Worm (Caenorhabditis elegans) whole organism, young adult: ENCODE measurements around the gene str-248.
"Not testable (repeated sequence)": the region's sequence is repeated elsewhere in the genome, so short reads cannot be mapped to it uniquely, and the experiment has no call there.

Source experiments
- C06A6.2 ChIP-seq: fragments of 200-800 bp; sonication (Bioruptor generic); conservative IDR thresholded peaks from 2 replicates; pipeline ENCODE4 v1.3.6; 2022; ENCODE audit warnings: missing genetic modification characterization, missing compliant biosample characterization
- C17E4.6 ChIP-seq: fragments of 200-800 bp; sonication (Bioruptor generic); IDR thresholded peaks from 2 replicates; pipeline ENCODE4 v1.3.6; 2022; ENCODE audit warnings: missing genetic modification reagents, missing genetic modification characterization, missing compliant biosample characterization
- F52B5.7 ChIP-seq: sonication (generic microtip); optimal IDR thresholded peaks from 2 replicates; lab custom pipeline; 2016; ENCODE audit warnings: mild to moderate bottlenecking, missing genetic modification characterization, missing compliant biosample characterization
- F57C9.4 ChIP-seq: sonication (generic microtip); optimal IDR thresholded peaks from 2 replicates; lab custom pipeline; 2017; ENCODE audit warnings: mild to moderate bottlenecking, missing genetic modification characterization, missing compliant biosample characterization
- T26A5.8 ChIP-seq: sonication (generic microtip); optimal IDR thresholded peaks from 2 replicates; lab custom pipeline; 2016; ENCODE audit warnings: missing genetic modification characterization, missing compliant biosample characterization
- Y56A3A.18 ChIP-seq: fragments of 200-800 bp; sonication (Bioruptor generic); IDR thresholded peaks from 2 replicates; pipeline ENCODE4 v1.3.6; 2022; ENCODE audit warnings: missing genetic modification reagents, missing genetic modification characterization, missing compliant biosample characterization
- aptf-3 ChIP-seq: fragments of 200-800 bp; sonication (Bioruptor generic); IDR thresholded peaks from 2 replicates; pipeline ENCODE4 v1.3.6; 2022; ENCODE audit warnings: missing genetic modification characterization, missing compliant biosample characterization
- athp-1 ChIP-seq: sonication (generic microtip); optimal IDR thresholded peaks from 2 replicates; lab custom pipeline; 2017; ENCODE audit warnings: mild to moderate bottlenecking, missing genetic modification characterization, missing compliant biosample characterization
- ccch-3 ChIP-seq: fragments of 200-800 bp; sonication (Bioruptor generic); optimal IDR thresholded peaks from 2 replicates; lab custom pipeline; 2018; ENCODE audit warnings: mild to moderate bottlenecking, missing genetic modification characterization, missing compliant biosample characterization
- ceh-100 ChIP-seq: fragments of 200-800 bp; sonication (Bioruptor generic); IDR thresholded peaks from 2 replicates; pipeline ENCODE4 v1.3.6; 2022; ENCODE audit warnings: missing genetic modification reagents, missing genetic modification characterization, missing compliant biosample characterization
- ceh-27 ChIP-seq: fragments of 200-800 bp; sonication (Bioruptor generic); optimal IDR thresholded peaks from 2 replicates; lab custom pipeline; 2018; ENCODE audit warnings: mild to moderate bottlenecking, missing genetic modification characterization, moderate library complexity, missing compliant biosample characterization
- ceh-79 ChIP-seq: sonication (generic microtip); optimal IDR thresholded peaks from 2 replicates; lab custom pipeline; 2017; ENCODE audit warnings: mild to moderate bottlenecking, missing genetic modification characterization, missing compliant biosample characterization
- ceh-91 ChIP-seq: fragments of 200-800 bp; sonication (Bioruptor generic); IDR thresholded peaks from 2 replicates; pipeline ENCODE4 v1.3.6; 2022; ENCODE audit warnings: missing genetic modification reagents, missing genetic modification characterization, missing compliant biosample characterization
- fkh-3 ChIP-seq: sonication (generic microtip); optimal IDR thresholded peaks from 2 replicates; lab custom pipeline; 2016; ENCODE audit warnings: mild to moderate bottlenecking, missing genetic modification characterization, missing compliant biosample characterization
- hlh-12 ChIP-seq: sonication (generic microtip); optimal IDR thresholded peaks from 2 replicates; lab custom pipeline; 2016; ENCODE audit warnings: missing genetic modification characterization, missing compliant biosample characterization
- hlh-26 ChIP-seq: fragments of 200-800 bp; sonication (Bioruptor generic); conservative IDR thresholded peaks from 2 replicates; pipeline ENCODE4 v1.3.6; 2022; ENCODE audit warnings: missing genetic modification reagents, missing genetic modification characterization, missing compliant biosample characterization
- hmg-20 ChIP-seq: fragments of 200-800 bp; sonication (Bioruptor generic); IDR thresholded peaks from 2 replicates; pipeline ENCODE4 v1.3.6; 2022; ENCODE audit warnings: missing genetic modification reagents, missing genetic modification characterization, missing compliant biosample characterization
- let-526 ChIP-seq: fragments of 200-800 bp; sonication (Bioruptor generic); IDR thresholded peaks from 2 replicates; pipeline ENCODE4 v1.3.6; 2022; ENCODE audit warnings: missing genetic modification reagents, missing genetic modification characterization, missing compliant biosample characterization
- lin-35 ChIP-seq, 3 experiments: fragments of 150-350 bp in 2 of 3; sonication (generic microtip) in 1 of 3; optimal IDR thresholded peaks; 2 replicates each; lab custom pipeline; 2014 to 2018; ENCODE audit warnings: missing biosample characterization in 3 of 3, missing genetic modification characterization in 3 of 3, missing genetic modification reagents in 3 of 3
- lin-40 ChIP-seq: sonication (generic microtip); optimal IDR thresholded peaks from 2 replicates; lab custom pipeline; 2016; ENCODE audit warnings: missing genetic modification characterization, mild to moderate bottlenecking, missing compliant biosample characterization, missing genotype, missing genetic modification reagents
- lin-54 ChIP-seq: fragments of 200-800 bp; sonication (Bioruptor generic); optimal IDR thresholded peaks from 2 replicates; lab custom pipeline; 2018; ENCODE audit warnings: mild to moderate bottlenecking, missing genetic modification characterization, missing compliant biosample characterization
- lsl-1 ChIP-seq: fragments of 200-800 bp; sonication (Bioruptor generic); optimal IDR thresholded peaks from 2 replicates; lab custom pipeline; 2018; ENCODE audit warnings: mild to moderate bottlenecking, missing genetic modification characterization, moderate library complexity, missing compliant biosample characterization
- madf-8 ChIP-seq: fragments of 200-800 bp; sonication (Bioruptor generic); conservative IDR thresholded peaks from 2 replicates; pipeline ENCODE4 v1.3.6; 2022; ENCODE audit warnings: missing genetic modification reagents, missing genetic modification characterization, missing compliant biosample characterization
- mel-28 ChIP-seq: sonication (generic microtip); optimal IDR thresholded peaks from 2 replicates; lab custom pipeline; 2016; ENCODE audit warnings: borderline replicate concordance, mild to moderate bottlenecking, missing genetic modification characterization, missing compliant biosample characterization
- mes-4 ChIP-seq: sonication (generic microtip); optimal IDR thresholded peaks from 2 replicates; lab custom pipeline; 2016; ENCODE audit warnings: missing genotype, missing genetic modification characterization, missing compliant biosample characterization
- mxl-1 ChIP-seq: sonication (generic microtip); optimal IDR thresholded peaks from 2 replicates; lab custom pipeline; 2016; ENCODE audit warnings: missing genetic modification characterization, missing compliant biosample characterization
- pha-4 ChIP-seq: fragments of 150-350 bp; sonication (generic microtip); optimal IDR thresholded peaks from 2 replicates; lab custom pipeline; 2014; ENCODE audit warnings: missing biosample characterization, missing genetic modification reagents, missing genetic modification characterization
- rpc-1 ChIP-seq, 2 experiments: fragments of 150-350 bp in 1 of 2; sonication (generic microtip) in 1 of 2; optimal IDR thresholded peaks; 2 replicates each; lab custom pipeline; 2014 to 2018; ENCODE audit warnings: missing biosample characterization in 1 of 2, missing genetic modification characterization in 1 of 2, missing genetic modification reagents in 1 of 2, missing genotype in 1 of 2
- snpc-1.3 ChIP-seq: sonication (generic microtip); optimal IDR thresholded peaks from 2 replicates; lab custom pipeline; 2017; ENCODE audit warnings: missing genetic modification characterization, mild to moderate bottlenecking, missing compliant biosample characterization, antibody characterized with exemption, moderate library complexity, missing genotype, missing genetic modification reagents; ENCODE audit not compliant: insufficient read depth
- snpc-3.4 ChIP-seq: sonication (generic microtip); optimal IDR thresholded peaks from 2 replicates; lab custom pipeline; 2017; ENCODE audit warnings: missing genetic modification characterization, mild to moderate bottlenecking, missing compliant biosample characterization, antibody characterized with exemption, moderate library complexity, missing genotype, missing genetic modification reagents
- ztf-18 ChIP-seq: sonication (generic microtip); optimal IDR thresholded peaks from 2 replicates; lab custom pipeline; 2016; ENCODE audit warnings: missing genotype, mild to moderate bottlenecking, missing genetic modification characterization, missing compliant biosample characterization
- ztf-28 ChIP-seq: fragments of 200-800 bp; sonication (Bioruptor generic); IDR thresholded peaks from 2 replicates; pipeline ENCODE4 v1.3.6; 2022; ENCODE audit warnings: missing genetic modification reagents, missing genetic modification characterization, missing compliant biosample characterization
- ztf-6 ChIP-seq: fragments of 200-800 bp; sonication (Bioruptor generic); IDR thresholded peaks from 2 replicates; pipeline ENCODE4 v1.3.6; 2022; ENCODE audit warnings: missing genetic modification reagents, missing genetic modification characterization, missing compliant biosample characterization

The str-248 gene

DNA sequence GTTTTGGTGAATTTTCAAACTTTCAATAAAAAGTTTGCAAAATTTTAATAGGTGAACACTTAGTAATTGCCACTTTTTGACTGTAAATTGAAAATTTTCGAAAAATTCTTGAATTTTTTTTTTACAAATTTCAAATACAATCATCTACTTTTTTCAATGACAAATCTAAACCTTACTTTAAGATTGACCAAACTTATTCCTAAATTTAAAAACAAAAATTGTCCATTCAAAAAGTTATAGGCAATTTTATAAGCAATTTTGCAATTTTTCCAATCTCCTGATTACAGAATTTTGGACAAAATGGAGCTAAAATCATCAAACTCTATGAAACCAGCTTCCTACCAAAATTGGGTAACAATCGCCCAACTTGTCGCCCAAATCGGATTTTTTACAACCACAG, 15.1 kb upstream of the str-248 start, which contains the start of gene str-23:
TSS of gene str-23 (plus strand) at position 301 of the 400 bp plus-strand sequence.
- TF ChIP-seq fkh-3, result no peak
- TF ChIP-seq hlh-12 (tag; lab: Kevin White, UChicago), result no peak
- no peak for TF ChIP-seq C06A6.2 (GFP tag; lab: Robert Waterston, UW)
- TF ChIP-seq ztf-28 (GFP tag; lab: Robert Waterston, UW), result no peak
- no peak for TF ChIP-seq ceh-100
- TF ChIP-seq T26A5.8 (tag; lab: Kevin White, UChicago), result no peak
- no peak for TF ChIP-seq ztf-18
- TF ChIP-seq ccch-3 (GFP tag; lab: Kevin White, UChicago), result no peak
- TF ChIP-seq ceh-27 (GFP tag; lab: Kevin White, UChicago), result no peak
- no peak for TF ChIP-seq mes-4 (tag; lab: Kevin White, UChicago)
- no peak for TF ChIP-seq ceh-79
- no peak for TF ChIP-seq lin-35 (GFP tag; optimal IDR thresholded peaks at IDR 0.05; lab: Kevin White, UChicago)
- TF ChIP-seq mel-28 (tag; lab: Kevin White, UChicago), result no peak
- no peak for TF ChIP-seq lin-54 (GFP tag; lab: Kevin White, UChicago)
- TF ChIP-seq, all 124 proteins: peak for 0

DNA sequence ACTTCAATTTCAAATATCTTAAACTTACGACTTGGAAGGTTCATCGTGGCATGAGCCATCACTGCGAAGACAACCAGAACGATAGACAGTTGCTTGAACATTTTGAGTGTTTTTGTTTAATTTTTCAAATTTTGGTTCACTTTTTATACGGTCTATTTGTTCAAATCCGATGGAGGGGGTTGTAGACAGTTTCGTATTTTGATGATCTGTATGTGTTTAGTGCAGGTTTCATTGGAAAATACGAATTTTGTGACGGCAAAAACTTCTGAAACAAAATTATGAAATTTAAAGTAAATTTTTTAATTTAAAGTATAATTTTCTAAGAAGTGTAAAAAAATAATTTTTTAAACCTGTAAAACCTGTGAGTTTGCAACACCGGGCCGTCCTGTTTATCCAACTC, 13.7 kb upstream of the str-248 start, which contains the start of gene C55A1.4:
TSS of gene C55A1.4 (minus strand) at position 101 of the 400 bp plus-strand sequence.
- TF ChIP-seq snpc-1.3; madf-8 (GFP tag; lab: Robert Waterston, UW); mxl-1: not testable (repeated sequence)
- TF ChIP-seq, all 124 proteins: peak for 0; not testable (repeated sequence) for 124

DNA sequence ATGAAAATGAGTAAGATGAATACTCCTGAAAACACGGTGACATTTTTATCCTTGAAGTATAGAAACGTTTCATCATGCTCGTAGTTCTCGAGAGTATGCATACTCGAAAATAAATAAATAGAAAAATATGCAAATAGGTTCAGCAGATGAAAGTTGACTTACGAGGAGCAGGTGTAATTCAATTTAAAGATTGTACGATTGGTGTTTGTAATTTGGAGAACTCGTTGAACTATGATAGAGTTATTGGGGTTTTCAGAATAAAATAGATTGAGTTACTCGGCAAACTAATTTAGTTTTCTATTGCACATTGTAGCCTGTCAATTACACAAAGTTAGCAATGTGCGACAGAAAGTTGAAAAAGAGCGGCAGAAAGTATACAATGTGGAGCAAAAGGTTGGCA, 9.4 kb upstream of the str-248 start, which contains the start of gene srz-44:
TSS of gene srz-44 (minus strand) at position 101 of the 400 bp plus-strand sequence.
- TF ChIP-seq aptf-3 (GFP tag; lab: Robert Waterston, UW) (no peak), lsl-1 (GFP tag; lab: Kevin White, UChicago) (no peak), pha-4 (tag; lab: Kevin White, UChicago) (no peak), Y56A3A.18 (no peak), hmg-20 (GFP tag; lab: Robert Waterston, UW) (no peak), C17E4.6 (no peak), ceh-91 (GFP tag; lab: Robert Waterston, UW) (no peak)

DNA sequence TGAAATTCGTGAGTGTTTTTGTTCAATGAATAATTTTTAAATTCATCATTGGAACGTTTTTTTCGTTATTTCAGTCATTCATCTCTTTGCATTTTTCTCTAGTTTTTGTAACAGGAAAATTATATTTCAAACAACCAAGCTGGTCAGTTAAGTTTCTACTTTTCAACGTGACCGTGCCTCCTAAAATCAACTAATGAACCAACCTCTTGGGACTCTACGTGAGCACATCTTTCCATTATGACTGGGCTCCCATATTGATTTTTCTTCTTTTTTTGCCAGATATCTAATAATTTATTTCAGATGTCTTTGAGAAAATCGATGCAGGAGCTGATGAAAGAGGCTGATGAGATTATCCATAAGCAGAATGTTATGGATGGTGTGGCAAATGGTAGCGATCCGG, 3.9 kb downstream of the str-248 start, which contains the start of gene C55A1.11:
TSS of gene C55A1.11 (plus strand) at position 301 of the 400 bp plus-strand sequence.
- TF ChIP-seq rpc-1 (optimal IDR thresholded peaks at IDR 0.05; lab: Kevin White, UChicago) (no peak), rpc-1 (tag; optimal IDR thresholded peaks at IDR 0.05; lab: Kevin White, UChicago) (no peak), lin-40 (tag; lab: Kevin White, UChicago) (no peak), hlh-26 (no peak)
- TF ChIP-seq, all 124 proteins: peak for 0

DNA sequence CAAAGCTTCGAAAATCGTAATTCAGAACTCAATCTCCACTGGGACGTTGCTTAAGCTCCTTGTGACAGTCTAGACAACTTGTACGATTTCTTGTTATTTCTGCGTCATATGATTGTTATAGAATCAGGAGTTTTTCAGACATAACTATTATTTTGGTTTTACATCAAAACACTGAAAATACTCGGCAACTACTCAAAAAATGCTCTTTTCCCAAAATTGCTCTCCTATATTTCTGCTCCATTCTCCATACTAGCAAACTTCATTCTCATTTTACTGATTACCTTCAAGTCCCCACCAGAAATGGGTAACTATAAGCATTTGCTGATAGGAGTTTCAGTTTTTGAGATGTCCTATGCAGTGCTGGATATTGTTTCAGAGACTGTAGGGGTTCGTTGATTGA, 7.9 kb downstream of the str-248 start, which contains the start of gene C55A1.1:
TSS of gene C55A1.1 (plus strand) at position 301 of the 400 bp plus-strand sequence.
- TF ChIP-seq ztf-6 (GFP tag; lab: Robert Waterston, UW) (no peak), let-526 (GFP tag; lab: Robert Waterston, UW) (no peak), F52B5.7 (tag; lab: Kevin White, UChicago) (no peak), F57C9.4 (tag; lab: Kevin White, UChicago) (no peak), athp-1 (no peak), snpc-3.4 (tag; lab: Kevin White, UChicago) (no peak)
- TF ChIP-seq, all 124 proteins: peak for 0
